Fruit fly (Drosophila melanogaster): Measurements from ENCODE around the gene rumpel.

rumpel gene

dm6 chrX:7418294-7418693 is at the start of gene rumpel:
Gene rumpel, plus strand, starts transcription at chrX:7418594.
- TF ChIP-seq acj6 (GFP tag; optimal IDR thresholded peaks at IDR 0.05) (no peak), svp (GFP tag) (no peak), CG6854 (GFP tag; optimal IDR thresholded peaks at IDR 0.05) (no peak), CG1621 (tag; optimal IDR thresholded peaks at IDR 0.05) (no peak), CG6808 (GFP tag; optimal IDR thresholded peaks at IDR 0.05) (no peak), Eip78C (GFP tag) (no peak), dsx (GFP tag; optimal IDR thresholded peaks at IDR 0.05; ENCODE audit: poor library complexity, severe bottlenecking) (no peak), CG7368 (GFP tag; optimal IDR thresholded peaks at IDR 0.05) (no peak), CG11294 (GFP tag; IDR thresholded peaks at IDR 0.05) (no peak)

dm6 chrX:7372475-7372874 is 45.9 kb upstream of the rumpel start:
- TF ChIP-seq svp (GFP tag) (no peak), OdsH (GFP tag; optimal IDR thresholded peaks at IDR 0.05) (peak; percentile 13), Eip78C (GFP tag) (peak; percentile 60), Smox (GFP tag; optimal IDR thresholded peaks at IDR 0.05) (peak; percentile 4), pdm3 (GFP tag; optimal IDR thresholded peaks at IDR 0.05) (peak; percentile 5), topi (GFP tag; optimal IDR thresholded peaks at IDR 0.05) (peak; percentile 14), Ets96B (tag; optimal IDR thresholded peaks at IDR 0.05) (peak; percentile 23), Hr39 (GFP tag; optimal IDR thresholded peaks at IDR 0.05) (peak; percentile 10), ss (GFP tag; optimal IDR thresholded peaks at IDR 0.05) (peak in 1 of 2 experiments; percentile 3), CG10631 (GFP tag; optimal IDR thresholded peaks at IDR 0.05) (peak; percentile 23), spab (GFP tag; optimal IDR thresholded peaks at IDR 0.05) (no peak)

- no peak for TF ChIP-seq fd85E (GFP tag; optimal IDR thresholded peaks at IDR 0.05)
Measured at dm6 chrX:7377840-7378239, 40.6 kb upstream of the rumpel start, which contains the start of gene CheA7a. Gene CheA7a, plus strand, starts transcription at chrX:7378140.

dm6 chrX:7379569-7379968 is 38.8 kb upstream of the rumpel start:
- TF ChIP-seq pdm3 (GFP tag; optimal IDR thresholded peaks at IDR 0.05) (peak; percentile 16), dsx (GFP tag; optimal IDR thresholded peaks at IDR 0.05; ENCODE audit: poor library complexity, severe bottlenecking) (peak; percentile 16), Smox (GFP tag; optimal IDR thresholded peaks at IDR 0.05) (peak; percentile 34), Lpt (GFP tag; optimal IDR thresholded peaks at IDR 0.05) (no peak), CG6276 (GFP tag; optimal IDR thresholded peaks at IDR 0.05) (no peak), Eip78C (GFP tag) (peak; percentile 74), CG8319 (GFP tag; optimal IDR thresholded peaks at IDR 0.05) (no peak), CG8119 (GFP tag; IDR thresholded peaks at IDR 0.05) (no peak), CG10631 (GFP tag; optimal IDR thresholded peaks at IDR 0.05) (peak; percentile 2), CG7368 (GFP tag; optimal IDR thresholded peaks at IDR 0.05) (no peak), CG6792 (GFP tag; optimal IDR thresholded peaks at IDR 0.05) (peak; percentile 37), net (GFP tag; optimal IDR thresholded peaks at IDR 0.05) (no peak), svp (GFP tag) (peak; percentile 60), lz (GFP tag; optimal IDR thresholded peaks at IDR 0.05) (peak; percentile 25), fkh (GFP tag; optimal IDR thresholded peaks at IDR 0.05) (no peak), Eip75B (GFP tag; optimal IDR thresholded peaks at IDR 0.05) (peak; percentile 21), esn (GFP tag; optimal IDR thresholded peaks at IDR 0.05) (no peak), achi (GFP tag; optimal IDR thresholded peaks at IDR 0.05) (no peak), vri (GFP tag; optimal IDR thresholded peaks at IDR 0.05) (no peak), Hr38 (GFP tag; optimal IDR thresholded peaks at IDR 0.05) (no peak), CG9139 (GFP tag; optimal IDR thresholded peaks at IDR 0.05) (no peak), Sox14 (GFP tag; optimal IDR thresholded peaks at IDR 0.05) (peak; percentile 10), CG8632 (GFP tag; optimal IDR thresholded peaks at IDR 0.05) (no peak), CG6854 (GFP tag; optimal IDR thresholded peaks at IDR 0.05) (no peak), Hr39 (GFP tag; optimal IDR thresholded peaks at IDR 0.05) (peak; percentile 22), CG15336 (GFP tag; IDR thresholded peaks at IDR 0.05) (peak; percentile 23; the same call in 1 of the 2 replicates), CG1621 (tag; optimal IDR thresholded peaks at IDR 0.05) (no peak), Ets21C (GFP tag; optimal IDR thresholded peaks at IDR 0.05) (peak; percentile 6), fd59A (GFP tag; optimal IDR thresholded peaks at IDR 0.05) (peak; percentile 17), dac (GFP tag; optimal IDR thresholded peaks at IDR 0.05) (no peak), cyc (GFP tag; optimal IDR thresholded peaks at IDR 0.05) (peak; percentile 36), Hr4 (GFP tag; optimal IDR thresholded peaks at IDR 0.05) (no peak), CG4318 (GFP tag; optimal IDR thresholded peaks at IDR 0.05) (no peak), topi (GFP tag; optimal IDR thresholded peaks at IDR 0.05) (peak; percentile 21), salr (GFP tag; optimal IDR thresholded peaks at IDR 0.05) (peak in 1 of 2 experiments; percentile 5), Blimp-1 (GFP tag; optimal IDR thresholded peaks at IDR 0.05) (no peak), Eip93F (GFP tag; optimal IDR thresholded peaks at IDR 0.05) (no peak), CG6808 (GFP tag; optimal IDR thresholded peaks at IDR 0.05) (peak; percentile 33)

Measured in whole organism, prepupa.